Worm (Caenorhabditis elegans) whole organism, early embryonic: Measurements from ENCODE around the gene ins-32.

ENCODE experiments used
- B0310.2 ChIP-seq: sonication (generic microtip); optimal IDR thresholded peaks from 2 replicates; lab custom pipeline; 2016; ENCODE audit warnings: mild to moderate bottlenecking, missing genetic modification characterization, missing compliant biosample characterization
- ama-1 ChIP-seq: fragments of 150-350 bp; optimal IDR thresholded peaks from 2 replicates; lab custom pipeline; 2014
- ceh-36 ChIP-seq: sonication (generic microtip); optimal IDR thresholded peaks from 2 replicates; lab custom pipeline; 2016; ENCODE audit warnings: missing genetic modification characterization, inconsistent platforms, missing compliant biosample characterization
- ets-7 ChIP-seq: sonication (generic microtip); optimal IDR thresholded peaks from 2 replicates; lab custom pipeline; 2016; ENCODE audit warnings: missing genotype, missing genetic modification characterization, missing compliant biosample characterization
- flt-1 ChIP-seq: fragments of 200-800 bp; sonication (Bioruptor generic); IDR thresholded peaks from 2 replicates; pipeline ENCODE4 v1.3.6; 2022; ENCODE audit warnings: missing genetic modification characterization, missing compliant biosample characterization
- hmbx-1 ChIP-seq: sonication (generic microtip); optimal IDR thresholded peaks from 2 replicates; lab custom pipeline; 2016; ENCODE audit warnings: mild to moderate bottlenecking, missing genetic modification characterization, missing compliant biosample characterization
- hmg-4 ChIP-seq: fragments of 200-800 bp; sonication (Bioruptor generic); optimal IDR thresholded peaks from 2 replicates; lab custom pipeline; 2018; ENCODE audit warnings: mild to moderate bottlenecking, missing genetic modification characterization, missing compliant biosample characterization
- hnd-1 ChIP-seq: sonication (generic microtip); optimal IDR thresholded peaks from 2 replicates; lab custom pipeline; 2016; ENCODE audit warnings: missing genetic modification characterization, missing compliant biosample characterization
- sea-1 ChIP-seq: fragments of 200-800 bp; sonication (Bioruptor generic); conservative IDR thresholded peaks from 2 replicates; pipeline ENCODE4 v1.3.6; 2022; ENCODE audit warnings: missing genetic modification characterization, missing compliant biosample characterization
- tbx-11 ChIP-seq: fragments of 200-800 bp; sonication (Bioruptor generic); IDR thresholded peaks from 2 replicates; pipeline ENCODE4 v1.3.6; 2022; ENCODE audit warnings: missing genetic modification characterization, missing compliant biosample characterization
- tbx-37 ChIP-seq: fragments of 200-800 bp; sonication (Bioruptor generic); conservative IDR thresholded peaks from 2 replicates; pipeline ENCODE4 v1.3.6; 2022; ENCODE audit warnings: missing genetic modification reagents, missing genetic modification characterization, missing compliant biosample characterization

DNA sequence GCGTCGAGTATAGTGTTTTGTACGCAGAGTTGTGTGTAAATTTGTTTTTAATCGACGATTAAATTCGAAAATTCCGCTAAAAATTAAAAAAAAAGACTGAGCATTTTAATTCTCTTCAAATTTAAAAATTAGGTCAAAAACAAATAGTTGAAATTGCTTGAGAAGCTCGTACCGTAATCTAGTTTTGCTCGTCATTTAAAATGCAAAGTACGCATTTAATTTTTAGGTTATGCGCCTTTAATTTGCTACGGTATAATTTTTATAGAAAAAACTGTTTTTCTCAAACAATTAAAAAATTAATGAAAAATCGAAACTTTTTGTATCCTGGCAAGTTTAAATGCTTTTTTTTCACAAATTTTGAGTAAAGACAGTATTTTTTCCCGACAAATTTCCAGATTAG, 5.5 kb upstream of the ins-32 start:
- TF ChIP-seq ets-7 (tag; lab: Kevin White, UChicago) (no peak), ama-1 (lab: Kevin White, UChicago) (no peak), sea-1 (GFP tag; lab: Robert Waterston, UW) (no peak), hmbx-1 (tag; lab: Kevin White, UChicago) (no peak), hmg-4 (GFP tag; lab: Kevin White, UChicago) (no peak), B0310.2 (tag; lab: Kevin White, UChicago) (no peak), hnd-1 (tag; lab: Kevin White, UChicago) (no peak), ceh-36 (no peak), flt-1 (GFP tag; lab: Robert Waterston, UW) (no peak), tbx-37 (GFP tag; lab: Robert Waterston, UW) (no peak), tbx-11 (GFP tag; lab: Robert Waterston, UW) (no peak)
